Fruit fly (Drosophila melanogaster) S2 (cell line): ENCODE data around the gene por.

ENCODE experiments used
- CG8478 ChIP-seq: fragments of >200 bp; optimal IDR thresholded peaks from 2 replicates; lab custom pipeline; 2018
- CTCF ChIP-seq, 2 experiments: fragments of >200 bp; optimal IDR thresholded peaks; 2 replicates each; lab custom pipeline; 2018

DNA sequence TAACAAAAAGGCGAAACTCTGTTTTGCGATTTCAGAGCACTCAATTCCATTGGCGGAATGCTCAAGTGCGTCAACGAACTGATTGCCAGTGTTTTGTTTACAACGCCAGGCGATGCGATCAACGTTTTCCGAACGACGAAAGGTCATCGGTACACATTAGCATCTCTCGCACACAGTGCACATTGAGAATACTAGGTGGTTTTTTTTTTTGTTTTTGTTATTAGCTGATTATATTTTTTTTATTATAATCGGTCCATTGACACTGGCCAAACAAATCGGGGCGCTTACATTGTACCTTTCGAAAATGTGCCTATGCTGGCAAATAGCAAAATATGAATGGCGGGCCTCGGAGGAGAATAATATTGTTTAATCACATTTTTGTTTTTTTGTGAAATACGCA, 15.5 kb upstream of the por start:
- TF ChIP-seq CTCF (optimal IDR thresholded peaks at IDR 0.05; lab: Kevin White, UChicago): no peak
- no peak for TF ChIP-seq CG8478 (lab: Kevin White, UChicago)
